Worm (Caenorhabditis elegans): ENCODE measurements around the gene srh-170.

- TF ChIP-seq nfya-1 (tag; optimal IDR thresholded peaks at IDR 0.05) (no peak), sox-2 (GFP tag; IDR thresholded peaks at IDR 0.05) (no peak), K02D7.2 (tag; optimal IDR thresholded peaks at IDR 0.05) (no peak), lim-6 (tag; optimal IDR thresholded peaks at IDR 0.05) (no peak), unc-86 (tag; optimal IDR thresholded peaks at IDR 0.05) (no peak), pag-3 (tag; optimal IDR thresholded peaks at IDR 0.05; ENCODE audit: borderline replicate concordance) (no peak), ama-1 (optimal IDR thresholded peaks at IDR 0.05) (no peak), pax-1 (tag; optimal IDR thresholded peaks at IDR 0.05) (no peak)
Observed at ce11 chrV:15339363-15339762, 49.3 kb downstream of the srh-170 start, which contains the start of gene clec-228.
